Worm (Caenorhabditis elegans) whole organism, L1 larva: ENCODE results near the gene syd-9.

Experiments used
- F16B12.6 ChIP-seq: fragments of 150-350 bp; optimal IDR thresholded peaks from 2 replicates; lab custom pipeline; 2014; ENCODE audit warnings: missing biosample characterization, missing genetic modification characterization
- aha-1 ChIP-seq: fragments of 150-350 bp; optimal IDR thresholded peaks from 2 replicates; lab custom pipeline; 2014; ENCODE audit warnings: missing biosample characterization, missing genetic modification characterization
- aly-2 ChIP-seq: fragments of 150-350 bp; optimal IDR thresholded peaks from 2 replicates; lab custom pipeline; 2014; ENCODE audit warnings: missing biosample characterization, missing genetic modification characterization
- blmp-1 ChIP-seq: fragments of 150-350 bp; optimal IDR thresholded peaks from 2 replicates; lab custom pipeline; 2014; ENCODE audit warnings: missing biosample characterization, missing genetic modification characterization
- ceh-82 ChIP-seq, 3 experiments: fragments of 150-350 bp in 1 of 3; sonication (generic microtip) in 2 of 3; optimal IDR thresholded peaks; 2 replicates each; lab custom pipeline; 2014 to 2017; ENCODE audit warnings: missing biosample characterization in 3 of 3, missing genetic modification characterization in 3 of 3
- ceh-88 ChIP-seq: fragments of 200-800 bp; sonication (Bioruptor generic); IDR thresholded peaks from 2 replicates; pipeline ENCODE4 v1.3.6; 2022; ENCODE audit warnings: missing genetic modification characterization, missing compliant biosample characterization
- dpl-1 ChIP-seq, 3 experiments: fragments of 150-350 bp in 2 of 3; sonication (generic microtip) in 1 of 3; optimal IDR thresholded peaks; 2 replicates each; lab custom pipeline; 2014 to 2017; ENCODE audit warnings: missing biosample characterization in 3 of 3, missing genetic modification characterization in 3 of 3, missing genetic modification reagents in 3 of 3
- dsc-1 ChIP-seq: sonication (generic microtip); optimal IDR thresholded peaks from 2 replicates; lab custom pipeline; 2016; ENCODE audit warnings: mild to moderate bottlenecking, missing genetic modification characterization, missing compliant biosample characterization
- efl-1 ChIP-seq, 4 experiments: fragments of 150-350 bp; optimal IDR thresholded peaks in 3 of 4; peaks in 1 of 4; 1 replicate in 1 of 4; 2 replicates in 3 of 4; lab custom pipeline; 2014; ENCODE audit warnings: missing biosample characterization in 2 of 4, missing genetic modification characterization in 2 of 4, missing genetic modification reagents in 2 of 4
- egl-27 ChIP-seq, 2 experiments: fragments of 150-350 bp in 1 of 2; sonication (generic microtip); optimal IDR thresholded peaks; 3 replicates each; lab custom pipeline; 2017 to 2018; ENCODE audit warnings: missing biosample characterization in 2 of 2, missing genetic modification characterization in 2 of 2, missing genetic modification reagents in 2 of 2
- elt-2 ChIP-seq: sonication (generic microtip); optimal IDR thresholded peaks from 2 replicates; lab custom pipeline; 2016; ENCODE audit warnings: missing genetic modification characterization, mild to moderate bottlenecking, inconsistent platforms, missing compliant biosample characterization, missing genetic modification reagents
- elt-3 ChIP-seq, 6 experiments: fragments of 150-350 bp in 1 of 6; sonication (generic microtip); optimal IDR thresholded peaks; 2 replicates each; lab custom pipeline; 2017 to 2018; ENCODE audit warnings: missing biosample characterization in 6 of 6, missing genetic modification characterization in 6 of 6, inconsistent platforms in 1 of 6
- grh-1 ChIP-seq: fragments of 200-800 bp; sonication (Bioruptor generic); IDR thresholded peaks from 2 replicates; pipeline ENCODE4 v1.3.6; 2022; ENCODE audit warnings: missing genetic modification reagents, missing genetic modification characterization, missing compliant biosample characterization
- hpl-2 ChIP-seq: fragments of 150-350 bp; optimal IDR thresholded peaks from 2 replicates; lab custom pipeline; 2014; ENCODE audit warnings: missing biosample characterization, missing genetic modification reagents, missing genetic modification characterization
- lin-39 ChIP-seq: fragments of 150-350 bp; optimal IDR thresholded peaks from 2 replicates; lab custom pipeline; 2014; ENCODE audit warnings: missing biosample characterization, missing genetic modification reagents, missing genetic modification characterization
- lir-3 ChIP-seq: sonication (generic microtip); optimal IDR thresholded peaks from 2 replicates; lab custom pipeline; 2016; ENCODE audit warnings: mild to moderate bottlenecking, missing genetic modification characterization, moderate library complexity, missing compliant biosample characterization; ENCODE audit not compliant: poor library complexity
- mdl-1 ChIP-seq, 2 experiments: fragments of 150-350 bp; optimal IDR thresholded peaks; 2 replicates each; lab custom pipeline; 2014 to 2017; ENCODE audit warnings: missing biosample characterization in 2 of 2, missing genetic modification characterization in 2 of 2, inconsistent platforms in 1 of 2
- mef-2 ChIP-seq: fragments of 150-350 bp; optimal IDR thresholded peaks from 2 replicates; lab custom pipeline; 2014; ENCODE audit warnings: missing biosample characterization, missing genetic modification characterization
- mep-1 ChIP-seq: fragments of 150-350 bp; optimal IDR thresholded peaks from 2 replicates; lab custom pipeline; 2014; ENCODE audit warnings: missing biosample characterization, missing genetic modification characterization
- nhr-11 ChIP-seq: fragments of 150-350 bp; optimal IDR thresholded peaks from 2 replicates; lab custom pipeline; 2014; ENCODE audit warnings: missing biosample characterization, missing genetic modification characterization
- nhr-47 ChIP-seq: sonication (generic microtip); optimal IDR thresholded peaks from 2 replicates; lab custom pipeline; 2016; ENCODE audit warnings: mild to moderate bottlenecking, missing genetic modification characterization, moderate library complexity, missing compliant biosample characterization
- nhr-71 ChIP-seq: sonication (generic microtip); optimal IDR thresholded peaks from 2 replicates; lab custom pipeline; 2016; ENCODE audit warnings: mild to moderate bottlenecking, missing genetic modification characterization, moderate library complexity, missing compliant biosample characterization
- nhr-77 ChIP-seq: fragments of 150-350 bp; optimal IDR thresholded peaks from 2 replicates; lab custom pipeline; 2014; ENCODE audit warnings: missing biosample characterization, missing genetic modification characterization
- nhr-84 ChIP-seq: sonication (generic microtip); optimal IDR thresholded peaks from 2 replicates; lab custom pipeline; 2017; ENCODE audit warnings: missing biosample characterization, missing genetic modification characterization
- nhr-90 ChIP-seq: sonication (generic microtip); optimal IDR thresholded peaks from 2 replicates; lab custom pipeline; 2016; ENCODE audit warnings: mild to moderate bottlenecking, missing genetic modification characterization, missing compliant biosample characterization; ENCODE audit not compliant: poor library complexity
- pax-3 ChIP-seq: fragments of 200-800 bp; sonication (Bioruptor generic); optimal IDR thresholded peaks from 2 replicates; lab custom pipeline; 2018; ENCODE audit warnings: mild to moderate bottlenecking, missing genetic modification characterization, moderate library complexity, missing compliant biosample characterization
- rnt-1 ChIP-seq: sonication (generic microtip); optimal IDR thresholded peaks from 2 replicates; lab custom pipeline; 2016; ENCODE audit warnings: mild to moderate bottlenecking, missing genetic modification characterization, moderate library complexity, missing compliant biosample characterization
- skn-1 ChIP-seq: fragments of 150-350 bp; optimal IDR thresholded peaks from 2 replicates; lab custom pipeline; 2014; ENCODE audit warnings: missing biosample characterization, missing genetic modification characterization
- snpc-4 ChIP-seq: fragments of 150-350 bp; optimal IDR thresholded peaks from 2 replicates; lab custom pipeline; 2014; ENCODE audit warnings: missing biosample characterization, missing genetic modification characterization
- sox-4 ChIP-seq: sonication (generic microtip); optimal IDR thresholded peaks from 2 replicates; lab custom pipeline; 2016; ENCODE audit warnings: missing genetic modification characterization, missing compliant biosample characterization
- sup-37 ChIP-seq: fragments of 200-800 bp; sonication (Bioruptor generic); optimal IDR thresholded peaks from 2 replicates; lab custom pipeline; 2018; ENCODE audit warnings: mild to moderate bottlenecking, missing genetic modification characterization, missing compliant biosample characterization
- unc-98 ChIP-seq: fragments of 200-800 bp; sonication (Bioruptor generic); IDR thresholded peaks from 2 replicates; pipeline ENCODE4 v1.3.6; 2022; ENCODE audit warnings: missing genetic modification characterization, missing compliant biosample characterization
- xbp-1 ChIP-seq: sonication (generic microtip); optimal IDR thresholded peaks from 2 replicates; lab custom pipeline; 2016; ENCODE audit warnings: missing genetic modification characterization, missing compliant biosample characterization
- ztf-4 ChIP-seq: fragments of 150-350 bp; optimal IDR thresholded peaks from 2 replicates; lab custom pipeline; 2014; ENCODE audit warnings: missing biosample characterization, missing genetic modification characterization

Gene syd-9

ce11 chrX:7265348-7265747 is 47.5 kb downstream of the syd-9 start, which contains the start of gene F46H5.2:
Gene F46H5.2 (plus strand): TSS chrX:7265648.
- no peak for TF ChIP-seq nhr-71 (tag; lab: Kevin White, UChicago)
- no peak for TF ChIP-seq mep-1 (tag; lab: Kevin White, UChicago)
- no peak for TF ChIP-seq skn-1 (tag; lab: Kevin White, UChicago)
- TF ChIP-seq F16B12.6 (tag; lab: Kevin White, UChicago): no peak
- TF ChIP-seq unc-98 (GFP tag; lab: Robert Waterston, UW): no peak
- TF ChIP-seq grh-1 (GFP tag; lab: Robert Waterston, UW): no peak
- no peak for TF ChIP-seq ceh-88 (GFP tag; lab: Robert Waterston, UW)
- TF ChIP-seq dpl-1 (GFP tag; optimal IDR thresholded peaks at IDR 0.05; lab: Kevin White, UChicago): no peak
- no peak for TF ChIP-seq aly-2 (tag; lab: Kevin White, UChicago)

ce11 chrX:7268965-7269364 is 51.1 kb downstream of the syd-9 start:
- TF ChIP-seq mdl-1 (tag; optimal IDR thresholded peaks at IDR 0.05; lab: Kevin White, UChicago): no peak
- no peak for TF ChIP-seq lir-3 (tag; lab: Kevin White, UChicago)
- no peak for TF ChIP-seq snpc-4
- no peak for TF ChIP-seq aha-1 (tag; lab: Kevin White, UChicago)
- no peak for TF ChIP-seq lin-39 (tag; lab: Kevin White, UChicago)
- TF ChIP-seq xbp-1 (tag; lab: Kevin White, UChicago): no peak
- TF ChIP-seq nhr-77 (tag; lab: Kevin White, UChicago): no peak
- no peak for TF ChIP-seq pax-3 (tag; lab: Kevin White, UChicago)
- no peak for TF ChIP-seq rnt-1 (tag; lab: Kevin White, UChicago)
- TF ChIP-seq nhr-84 (tag; lab: Kevin White, UChicago): no peak
- TF ChIP-seq nhr-47 (tag; lab: Kevin White, UChicago): no peak
- TF ChIP-seq ztf-4 (tag; lab: Kevin White, UChicago): no peak
- TF ChIP-seq ceh-82 (tag; optimal IDR thresholded peaks at IDR 0.05; lab: Kevin White, UChicago): no peak
- no peak for TF ChIP-seq sup-37
- TF ChIP-seq egl-27 (tag; optimal IDR thresholded peaks at IDR 0.05; lab: Kevin White, UChicago): no peak
- no peak for TF ChIP-seq efl-1 (optimal IDR thresholded peaks at IDR 0.05; lab: Kevin White, UChicago)
- no peak for TF ChIP-seq efl-1 (GFP tag; optimal IDR thresholded peaks at IDR 0.05 in 1 of 2; lab: Kevin White, UChicago)
- no peak for TF ChIP-seq nhr-71 (tag; lab: Kevin White, UChicago)
- TF ChIP-seq sox-4 (tag; lab: Kevin White, UChicago): no peak
- TF ChIP-seq nhr-90 (tag; lab: Kevin White, UChicago): no peak
- no peak for TF ChIP-seq elt-3 (tag; optimal IDR thresholded peaks at IDR 0.05; lab: Kevin White, UChicago)

ce11 chrX:7269379-7269778 is 51.5 kb downstream of the syd-9 start, which contains the start of gene grd-7:
Gene grd-7 (minus strand): TSS chrX:7269479.
- no peak for TF ChIP-seq dsc-1
- peak; percentile 22 for TF ChIP-seq blmp-1 (tag; lab: Kevin White, UChicago)
- TF ChIP-seq elt-2 (tag; lab: Kevin White, UChicago): no peak
- no peak for TF ChIP-seq hpl-2 (GFP tag; lab: Kevin White, UChicago)

ce11 chrX:7271968-7272367 is 54.1 kb downstream of the syd-9 start, which contains the start of gene F46H5.11:
Gene F46H5.11 (minus strand): TSS chrX:7272068.
- TF ChIP-seq mef-2 (tag; lab: Kevin White, UChicago) (no peak), nhr-71 (tag; lab: Kevin White, UChicago) (no peak), nhr-11 (tag; lab: Kevin White, UChicago) (no peak)
- TF ChIP-seq, all 84 proteins: peak for 0
